Worm (Caenorhabditis elegans): Measurements from ENCODE around the gene spp-18.

spp-18 gene

ce11 chrIV:9614060-9614459 lies 20.5 kb downstream of the spp-18 start:
- no peak for TF ChIP-seq gmeb-2 (tag; optimal IDR thresholded peaks at IDR 0.05)
- TF ChIP-seq fax-1 (tag; optimal IDR thresholded peaks at IDR 0.05), result no peak
- no peak for TF ChIP-seq fkh-10 (GFP tag; optimal IDR thresholded peaks at IDR 0.05)
- TF ChIP-seq tbx-7 (tag; optimal IDR thresholded peaks at IDR 0.05), result no peak
- TF ChIP-seq unc-42 (tag; optimal IDR thresholded peaks at IDR 0.05), result no peak
- TF ChIP-seq nhr-11 (tag; optimal IDR thresholded peaks at IDR 0.05), result no peak
- TF ChIP-seq ama-1 (optimal IDR thresholded peaks at IDR 0.05), result no peak
- no peak for TF ChIP-seq elt-4 (tag; optimal IDR thresholded peaks at IDR 0.05)

ce11 chrIV:9614695-9615094 lies 21.2 kb downstream of the spp-18 start, which contains the start of gene elt-1:
Gene elt-1 (plus strand): TSS chrIV:9614995.
- TF ChIP-seq unc-42 (tag; optimal IDR thresholded peaks at IDR 0.05), result no peak
- TF ChIP-seq gmeb-2 (tag; optimal IDR thresholded peaks at IDR 0.05), result no peak
- TF ChIP-seq eyg-1 (tag; optimal IDR thresholded peaks at IDR 0.05), result no peak
- no peak for TF ChIP-seq fax-1 (tag; optimal IDR thresholded peaks at IDR 0.05)
- TF ChIP-seq ceh-22 (tag; optimal IDR thresholded peaks at IDR 0.05), result no peak
- TF ChIP-seq nhr-232 (tag; optimal IDR thresholded peaks at IDR 0.05), result no peak
- no peak for TF ChIP-seq pha-2 (tag; optimal IDR thresholded peaks at IDR 0.05)
- no peak for TF ChIP-seq ets-4 (tag; optimal IDR thresholded peaks at IDR 0.05)
- no peak for TF ChIP-seq K02D7.2 (tag; optimal IDR thresholded peaks at IDR 0.05)
- no peak for TF ChIP-seq Y22D7AL.16 (tag; optimal IDR thresholded peaks at IDR 0.05)
- no peak for TF ChIP-seq pax-1 (tag; optimal IDR thresholded peaks at IDR 0.05)
- TF ChIP-seq ceh-48 (tag; optimal IDR thresholded peaks at IDR 0.05), result no peak
- TF ChIP-seq pat-9 (tag; optimal IDR thresholded peaks at IDR 0.05), result no peak
- TF ChIP-seq npax-4 (tag; optimal IDR thresholded peaks at IDR 0.05), result no peak
- TF ChIP-seq ref-2 (tag; optimal IDR thresholded peaks at IDR 0.05), result no peak
- no peak for TF ChIP-seq ceh-2 (tag; optimal IDR thresholded peaks at IDR 0.05)
- TF ChIP-seq elt-2 (tag; optimal IDR thresholded peaks at IDR 0.05), result no peak
- no peak for TF ChIP-seq ceh-34 (tag; optimal IDR thresholded peaks at IDR 0.05)
- no peak for TF ChIP-seq nhr-11 (tag; optimal IDR thresholded peaks at IDR 0.05)
- TF ChIP-seq pqm-1 (tag; optimal IDR thresholded peaks at IDR 0.05), result no peak

ce11 chrIV:9615511-9615910 lies 22.0 kb downstream of the spp-18 start:
- TF ChIP-seq che-1 (tag; optimal IDR thresholded peaks at IDR 0.05), result no peak
- TF ChIP-seq hlh-15 (tag; optimal IDR thresholded peaks at IDR 0.05), result no peak
- TF ChIP-seq hlh-8 (tag; optimal IDR thresholded peaks at IDR 0.05), result no peak
- peak; percentile 100 for TF ChIP-seq rnt-1 (tag; optimal IDR thresholded peaks at IDR 0.05)

- TF ChIP-seq ceh-9 (tag; optimal IDR thresholded peaks at IDR 0.05) (no peak), npax-4 (tag; optimal IDR thresholded peaks at IDR 0.05) (no peak), fkh-10 (GFP tag; optimal IDR thresholded peaks at IDR 0.05) (no peak)
These were observed 23.8 kb downstream of the spp-18 start for ce11 chrIV:9617358-9617757.

- no peak for TF ChIP-seq ceh-45 (GFP tag; IDR thresholded peaks at IDR 0.05)
- TF ChIP-seq Y22D7AL.16 (tag; optimal IDR thresholded peaks at IDR 0.05), result no peak
- no peak for TF ChIP-seq ref-2 (tag; optimal IDR thresholded peaks at IDR 0.05)
- TF ChIP-seq unc-55 (GFP tag; optimal IDR thresholded peaks at IDR 0.05), result no peak
- TF ChIP-seq tbx-7 (tag; optimal IDR thresholded peaks at IDR 0.05), result no peak
- TF ChIP-seq mec-3 (tag; optimal IDR thresholded peaks at IDR 0.05; ENCODE audit: borderline replicate concordance), result no peak
- TF ChIP-seq hlh-8 (tag; optimal IDR thresholded peaks at IDR 0.05), result no peak
- TF ChIP-seq hlh-6 (tag; optimal IDR thresholded peaks at IDR 0.05), result no peak
- TF ChIP-seq pax-1 (tag; optimal IDR thresholded peaks at IDR 0.05), result no peak
These were observed 24.5 kb downstream of the spp-18 start for ce11 chrIV:9618015-9618414.

ce11 chrIV:9618836-9619235 lies 25.3 kb downstream of the spp-18 start:
- TF ChIP-seq hlh-15 (tag; optimal IDR thresholded peaks at IDR 0.05), result no peak
- TF ChIP-seq odd-2 (tag; optimal IDR thresholded peaks at IDR 0.05), result no peak
- TF ChIP-seq ttx-3 (tag; optimal IDR thresholded peaks at IDR 0.05), result no peak
